Worm (Caenorhabditis elegans): Measurements from ENCODE around the gene Y57G7A.3.

Gene Y57G7A.3

ce11 chrII:1237845-1238244, 47.7 kb upstream of the Y57G7A.3 start (continued):
- TF ChIP-seq mxl-3 (GFP tag; optimal IDR thresholded peaks at IDR 0.05) (peak; percentile 65), mxl-2 (GFP tag; conservative IDR thresholded peaks at IDR 0.05) (no peak), mes-2 (tag; optimal IDR thresholded peaks at IDR 0.05; ENCODE audit: poor library complexity, severe bottlenecking) (no peak), D1046.2 (GFP tag; IDR thresholded peaks at IDR 0.05) (no peak), sdz-12 (GFP tag; optimal IDR thresholded peaks at IDR 0.05) (no peak), lin-13 (GFP tag; optimal IDR thresholded peaks at IDR 0.05) (no peak), T20F7.1 (GFP tag; optimal IDR thresholded peaks at IDR 0.05) (no peak), snpc-1.2 (GFP tag; IDR thresholded peaks at IDR 0.05) (no peak), ces-1 (GFP tag; optimal IDR thresholded peaks at IDR 0.05) (no peak), ceh-44 (GFP tag; IDR thresholded peaks at IDR 0.05) (no peak), dmd-8 (GFP tag; IDR thresholded peaks at IDR 0.05) (no peak), spr-1 (tag; optimal IDR thresholded peaks at IDR 0.05) (peak; percentile 39), F44E2.7 (GFP tag; IDR thresholded peaks at IDR 0.05) (no peak), hlh-30 (tag; optimal IDR thresholded peaks at IDR 0.05; ENCODE audit: insufficient read depth) (peak; percentile 60), arid-1 (GFP tag; conservative IDR thresholded peaks at IDR 0.05) (peak; percentile 69), lir-3 (tag; optimal IDR thresholded peaks at IDR 0.05) (no peak), gei-8 (GFP tag; optimal IDR thresholded peaks at IDR 0.05) (no peak), pha-4 (GFP tag; IDR thresholded peaks at IDR 0.05) (peak; percentile 70), pha-4 (tag; optimal IDR thresholded peaks at IDR 0.05) (no peak), Y75B8A.6 (GFP tag; IDR thresholded peaks at IDR 0.05) (no peak), ctbp-1 (GFP tag; IDR thresholded peaks at IDR 0.05) (peak; percentile 71), nhr-48 (tag; optimal IDR thresholded peaks at IDR 0.05) (peak; percentile 49), zip-2 (tag; optimal IDR thresholded peaks at IDR 0.05) (no peak), rbr-2 (tag; optimal IDR thresholded peaks at IDR 0.05) (peak; percentile 55), snpc-4 (tag; optimal IDR thresholded peaks at IDR 0.05) (no peak), nhr-237 (tag; optimal IDR thresholded peaks at IDR 0.05) (no peak), nhr-76 (tag; optimal IDR thresholded peaks at IDR 0.05) (no peak), dpl-1 (GFP tag; optimal IDR thresholded peaks at IDR 0.05) (no peak), ztf-11 (tag; optimal IDR thresholded peaks at IDR 0.05) (no peak), vab-7 (GFP tag; IDR thresholded peaks at IDR 0.05) (peak; percentile 44; the same call in 1 of the 2 replicates), F10B5.3 (tag; optimal IDR thresholded peaks at IDR 0.05) (no peak), R02D3.7 (tag; optimal IDR thresholded peaks at IDR 0.05) (no peak), lin-1 (GFP tag; IDR thresholded peaks at IDR 0.05) (no peak), zfp-3 (GFP tag; conservative IDR thresholded peaks at IDR 0.05) (no peak), saeg-2 (GFP tag; IDR thresholded peaks at IDR 0.05) (no peak), unc-39 (tag; optimal IDR thresholded peaks at IDR 0.05) (no peak), skn-1 (tag; optimal IDR thresholded peaks at IDR 0.05) (no peak), spr-3 (GFP tag; optimal IDR thresholded peaks at IDR 0.05) (peak; percentile 58), lin-29 (GFP tag; IDR thresholded peaks at IDR 0.05) (peak; percentile 43; the same call in 1 of the 2 replicates), php-3 (GFP tag; IDR thresholded peaks at IDR 0.05) (0 out of 2 replicates have a peak, but pooled peaks have one; percentile 20), zip-11 (GFP tag; IDR thresholded peaks at IDR 0.05) (no peak), dve-1 (tag; optimal IDR thresholded peaks at IDR 0.05; ENCODE audit: insufficient read depth) (peak; percentile 8), daf-12 (tag; optimal IDR thresholded peaks at IDR 0.05) (no peak), aly-2 (tag; optimal IDR thresholded peaks at IDR 0.05) (no peak), jun-1 (tag; optimal IDR thresholded peaks at IDR 0.05) (no peak), F37D6.2 (tag; optimal IDR thresholded peaks at IDR 0.05) (peak; percentile 58), ZK546.5 (tag; optimal IDR thresholded peaks at IDR 0.05) (no peak), nhr-28 (tag; optimal IDR thresholded peaks at IDR 0.05) (peak; percentile 47), daf-16 (GFP tag; optimal IDR thresholded peaks at IDR 0.05) (peak in 1 of 2 experiments; percentile 12), daf-16 (tag; optimal IDR thresholded peaks at IDR 0.05) (peak; percentile 66), cey-2 (tag; optimal IDR thresholded peaks at IDR 0.05; ENCODE audit: borderline replicate concordance, insufficient read depth) (no peak), egl-43 (GFP tag; IDR thresholded peaks at IDR 0.05) (peak; percentile 89)

All from whole organism, L4 larva.